Fruit fly (Drosophila melanogaster): ENCODE results near the gene fy.

Gene fy

dm6 chr2L:8416350-8417046 is 13.4 kb upstream of the fy start (continued):
- no peak for TF ChIP-seq CG7556 (GFP tag; optimal IDR thresholded peaks at IDR 0.05)
- no peak for TF ChIP-seq CG18011 (GFP tag; optimal IDR thresholded peaks at IDR 0.05)
- no peak for TF ChIP-seq tx (GFP tag; optimal IDR thresholded peaks at IDR 0.05)
- TF ChIP-seq Tbp (GFP tag; optimal IDR thresholded peaks at IDR 0.05): no peak
- TF ChIP-seq amos (GFP tag; IDR thresholded peaks at IDR 0.05; ENCODE audit: partially characterized antibody): 0 out of 2 replicates have a peak, but pooled peaks have one; percentile 17
- TF ChIP-seq row (GFP tag; IDR thresholded peaks at IDR 0.05): peak; percentile 44; the same call in 2 of the 3 replicates
- TF ChIP-seq Ssrp (tag; optimal IDR thresholded peaks at IDR 0.05): no peak
- peak; percentile 29; the same call in 1 of the 3 replicates for TF ChIP-seq ci (GFP tag; IDR thresholded peaks at IDR 0.05)
- no peak for TF ChIP-seq Ptx1 (GFP tag; IDR thresholded peaks at IDR 0.05)
- 0 out of 3 replicates have a peak, but pooled peaks have one; percentile 49 for TF ChIP-seq Dbx (GFP tag; IDR thresholded peaks at IDR 0.05)
- TF ChIP-seq CG4730 (GFP tag; IDR thresholded peaks at IDR 0.05): no peak
- no peak for TF ChIP-seq CG6689 (GFP tag; IDR thresholded peaks at IDR 0.05)
- no peak for TF ChIP-seq CG8290 (GFP tag; optimal IDR thresholded peaks at IDR 0.05)
- no peak for TF ChIP-seq CG8290 (tag; optimal IDR thresholded peaks at IDR 0.05)
- no peak for TF ChIP-seq knrl (GFP tag; IDR thresholded peaks at IDR 0.05; ENCODE audit: partially characterized antibody)
- TF ChIP-seq CG42726 (GFP tag; IDR thresholded peaks at IDR 0.05; ENCODE audit: partially characterized antibody): no peak
- TF ChIP-seq zen2 (GFP tag; IDR thresholded peaks at IDR 0.05; ENCODE audit: partially characterized antibody): no peak
- TF ChIP-seq rib (GFP tag; IDR thresholded peaks at IDR 0.05): 0 out of 2 replicates have a peak, but pooled peaks have one; percentile 12
- no peak for TF ChIP-seq CG13894 (tag; optimal IDR thresholded peaks at IDR 0.05)
- no peak for TF ChIP-seq slbo (GFP tag; IDR thresholded peaks at IDR 0.05)
- TF ChIP-seq MBD-R2 (GFP tag; IDR thresholded peaks at IDR 0.05): no peak
- TF ChIP-seq CG6175 (GFP tag; IDR thresholded peaks at IDR 0.05): no peak
- no peak for TF ChIP-seq CG11696 (GFP tag; IDR thresholded peaks at IDR 0.05)
- TF ChIP-seq ash1 (GFP tag; optimal IDR thresholded peaks at IDR 0.05): no peak
- no peak for TF ChIP-seq CG7987 (GFP tag; optimal IDR thresholded peaks at IDR 0.05)
- TF ChIP-seq fu2 (GFP tag; optimal IDR thresholded peaks at IDR 0.05): no peak
- no peak for TF ChIP-seq CG2712 (tag; optimal IDR thresholded peaks at IDR 0.05)
- no peak for TF ChIP-seq CG5180 (GFP tag; optimal IDR thresholded peaks at IDR 0.05)
- TF ChIP-seq Opbp (GFP tag; IDR thresholded peaks at IDR 0.05; ENCODE audit: partially characterized antibody): peak; percentile 11; the same call in 1 of the 3 replicates
- TF ChIP-seq pzg (GFP tag; optimal IDR thresholded peaks at IDR 0.05): peak; percentile 11
- TF ChIP-seq CG7928 (GFP tag; optimal IDR thresholded peaks at IDR 0.05): no peak
- no peak for TF ChIP-seq CG11247 (GFP tag; IDR thresholded peaks at IDR 0.05)
- no peak for TF ChIP-seq CG7963 (GFP tag; IDR thresholded peaks at IDR 0.05; ENCODE audit: partially characterized antibody)
- TF ChIP-seq Lhr (GFP tag; optimal IDR thresholded peaks at IDR 0.05): no peak
- TF ChIP-seq gcm2 (GFP tag; optimal IDR thresholded peaks at IDR 0.05): no peak
- TF ChIP-seq Neu2 (GFP tag; optimal IDR thresholded peaks at IDR 0.05; ENCODE audit: borderline replicate concordance): no peak
- TF ChIP-seq ERR (GFP tag; optimal IDR thresholded peaks at IDR 0.05): no peak
- TF ChIP-seq Usf (GFP tag; optimal IDR thresholded peaks at IDR 0.05): no peak
- TF ChIP-seq CG3407 (GFP tag; optimal IDR thresholded peaks at IDR 0.05): no peak
- no peak for TF ChIP-seq CG12155 (GFP tag; optimal IDR thresholded peaks at IDR 0.05)
- no peak for TF ChIP-seq en (GFP tag; optimal IDR thresholded peaks at IDR 0.05)
- no peak for TF ChIP-seq wdn (GFP tag; IDR thresholded peaks at IDR 0.05)
- peak; percentile 99 for TF ChIP-seq D (optimal IDR thresholded peaks at IDR 0.05)
- peak; percentile 23 for TF ChIP-seq D (GFP tag; optimal IDR thresholded peaks at IDR 0.05)
- no peak for TF ChIP-seq esg (GFP tag; conservative IDR thresholded peaks at IDR 0.05)
- no peak for TF ChIP-seq jumu (GFP tag; optimal IDR thresholded peaks at IDR 0.05)
- no peak for TF ChIP-seq HmgZ (tag; optimal IDR thresholded peaks at IDR 0.05)
- TF ChIP-seq CG6765 (GFP tag; optimal IDR thresholded peaks at IDR 0.05): no peak
- TF ChIP-seq dan (GFP tag; IDR thresholded peaks at IDR 0.05): no peak
- no peak for TF ChIP-seq CG17186 (GFP tag; optimal IDR thresholded peaks at IDR 0.05)
- TF ChIP-seq CG8924 (tag; optimal IDR thresholded peaks at IDR 0.05): no peak
